Worm (Caenorhabditis elegans) whole organism, early embryonic: ENCODE measurements around the gene nhr-149.

Experiments used
- B0310.2 ChIP-seq: sonication (generic microtip); optimal IDR thresholded peaks from 2 replicates; lab custom pipeline; 2016; ENCODE audit warnings: mild to moderate bottlenecking, missing genetic modification characterization, missing compliant biosample characterization
- F13C5.2 ChIP-seq: sonication (generic microtip); optimal IDR thresholded peaks from 2 replicates; lab custom pipeline; 2017; ENCODE audit warnings: mild to moderate bottlenecking, missing genetic modification characterization, inconsistent platforms, missing compliant biosample characterization
- aly-1 ChIP-seq: sonication (generic microtip); optimal IDR thresholded peaks from 2 replicates; lab custom pipeline; 2016; ENCODE audit warnings: missing genetic modification characterization, missing compliant biosample characterization
- ama-1 ChIP-seq: fragments of 150-350 bp; optimal IDR thresholded peaks from 2 replicates; lab custom pipeline; 2014
- ceh-13 ChIP-seq: fragments of 200-800 bp; sonication (Bioruptor generic); optimal IDR thresholded peaks from 2 replicates; lab custom pipeline; 2018; ENCODE audit warnings: mild to moderate bottlenecking, missing genetic modification characterization, missing compliant biosample characterization
- ceh-36 ChIP-seq: sonication (generic microtip); optimal IDR thresholded peaks from 2 replicates; lab custom pipeline; 2016; ENCODE audit warnings: missing genetic modification characterization, inconsistent platforms, missing compliant biosample characterization
- ets-7 ChIP-seq: sonication (generic microtip); optimal IDR thresholded peaks from 2 replicates; lab custom pipeline; 2016; ENCODE audit warnings: missing genotype, missing genetic modification characterization, missing compliant biosample characterization
- flt-1 ChIP-seq: fragments of 200-800 bp; sonication (Bioruptor generic); IDR thresholded peaks from 2 replicates; pipeline ENCODE4 v1.3.6; 2022; ENCODE audit warnings: missing genetic modification characterization, missing compliant biosample characterization
- hmbx-1 ChIP-seq: sonication (generic microtip); optimal IDR thresholded peaks from 2 replicates; lab custom pipeline; 2016; ENCODE audit warnings: mild to moderate bottlenecking, missing genetic modification characterization, missing compliant biosample characterization
- hmg-4 ChIP-seq: fragments of 200-800 bp; sonication (Bioruptor generic); optimal IDR thresholded peaks from 2 replicates; lab custom pipeline; 2018; ENCODE audit warnings: mild to moderate bottlenecking, missing genetic modification characterization, missing compliant biosample characterization
- hnd-1 ChIP-seq: sonication (generic microtip); optimal IDR thresholded peaks from 2 replicates; lab custom pipeline; 2016; ENCODE audit warnings: missing genetic modification characterization, missing compliant biosample characterization
- pes-1 ChIP-seq: fragments of 200-800 bp; sonication (Bioruptor generic); IDR thresholded peaks from 2 replicates; pipeline ENCODE4 v1.3.6; 2022; ENCODE audit warnings: missing genetic modification reagents, missing genetic modification characterization, missing compliant biosample characterization
- scrt-1 ChIP-seq: fragments of 200-800 bp; sonication (Bioruptor generic); IDR thresholded peaks from 2 replicates; pipeline ENCODE4 v1.3.6; 2022; ENCODE audit warnings: missing genetic modification characterization, missing compliant biosample characterization
- sea-1 ChIP-seq: fragments of 200-800 bp; sonication (Bioruptor generic); conservative IDR thresholded peaks from 2 replicates; pipeline ENCODE4 v1.3.6; 2022; ENCODE audit warnings: missing genetic modification characterization, missing compliant biosample characterization
- tbx-11 ChIP-seq: fragments of 200-800 bp; sonication (Bioruptor generic); IDR thresholded peaks from 2 replicates; pipeline ENCODE4 v1.3.6; 2022; ENCODE audit warnings: missing genetic modification characterization, missing compliant biosample characterization
- tbx-37 ChIP-seq: fragments of 200-800 bp; sonication (Bioruptor generic); conservative IDR thresholded peaks from 2 replicates; pipeline ENCODE4 v1.3.6; 2022; ENCODE audit warnings: missing genetic modification reagents, missing genetic modification characterization, missing compliant biosample characterization
- tra-4 ChIP-seq: sonication (generic microtip); optimal IDR thresholded peaks from 2 replicates; lab custom pipeline; 2017; ENCODE audit warnings: missing genetic modification characterization, missing compliant biosample characterization

nhr-149 gene

DNA sequence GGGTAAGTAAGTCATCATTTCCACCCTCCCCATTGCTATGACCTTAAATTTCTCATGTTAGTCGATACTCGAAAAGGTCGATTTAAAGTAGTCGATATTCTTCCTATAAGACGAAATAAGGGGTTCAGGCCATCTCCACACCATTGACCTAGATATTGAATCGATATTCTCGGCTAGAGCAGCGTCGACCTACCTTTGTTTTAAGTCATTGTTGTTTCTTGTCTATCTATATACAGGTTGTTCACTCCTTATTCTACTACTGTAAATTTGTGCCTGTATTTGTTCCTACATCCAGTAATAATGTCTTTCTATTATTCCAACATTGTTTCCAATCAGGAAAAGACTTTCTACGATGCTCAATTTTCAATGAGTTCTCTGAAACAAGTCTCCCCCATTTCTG, 22.5 kb downstream of the nhr-149 start, which contains the start of gene F10G2.4:
Gene F10G2.4, plus strand, starts transcription at position 301 of the 400 bp plus-strand sequence.
- TF ChIP-seq ets-7 (tag; lab: Kevin White, UChicago) (no peak), aly-1 (tag; lab: Kevin White, UChicago) (no peak), ceh-36 (tag; lab: Kevin White, UChicago) (no peak), hnd-1 (tag; lab: Kevin White, UChicago) (no peak), B0310.2 (tag; lab: Kevin White, UChicago) (no peak), ceh-13 (GFP tag; lab: Kevin White, UChicago) (no peak), flt-1 (GFP tag; lab: Robert Waterston, UW) (no peak), scrt-1 (GFP tag; lab: Robert Waterston, UW) (no peak), ama-1 (lab: Kevin White, UChicago) (no peak), pes-1 (GFP tag; lab: Robert Waterston, UW) (no peak)

DNA sequence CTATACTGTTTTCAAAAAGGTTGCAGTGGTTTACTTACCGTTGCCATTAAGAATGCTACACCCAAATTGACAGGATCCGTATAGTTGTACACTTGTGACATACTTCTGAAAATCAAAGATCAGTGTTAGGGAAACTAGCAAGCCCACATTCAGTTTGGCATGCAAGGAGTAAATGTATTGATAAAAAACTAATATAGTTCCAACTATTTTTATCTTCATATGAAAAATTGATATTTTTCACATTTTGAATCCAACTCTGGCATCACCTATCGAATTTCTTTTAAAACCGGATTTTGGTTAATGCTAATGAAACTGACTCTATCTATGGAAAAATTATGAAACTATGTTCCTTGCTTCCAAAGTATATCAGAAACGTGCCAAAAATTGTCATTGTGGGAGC, 24.2 kb downstream of the nhr-149 start, which contains the start of gene srx-92:
Gene srx-92, minus strand, starts transcription at position 101 of the 400 bp plus-strand sequence.
- TF ChIP-seq flt-1 (GFP tag; lab: Robert Waterston, UW) (no peak), pes-1 (GFP tag; lab: Robert Waterston, UW) (no peak), ceh-36 (tag; lab: Kevin White, UChicago) (no peak), ceh-13 (GFP tag; lab: Kevin White, UChicago) (no peak), hmbx-1 (tag; lab: Kevin White, UChicago) (no peak), scrt-1 (GFP tag; lab: Robert Waterston, UW) (no peak), hmg-4 (GFP tag; lab: Kevin White, UChicago) (no peak), ets-7 (tag; lab: Kevin White, UChicago) (no peak), tbx-37 (GFP tag; lab: Robert Waterston, UW) (no peak), tbx-11 (GFP tag; lab: Robert Waterston, UW) (no peak), F13C5.2 (no peak), tra-4 (no peak), B0310.2 (tag; lab: Kevin White, UChicago) (no peak), ama-1 (lab: Kevin White, UChicago) (no peak)

DNA sequence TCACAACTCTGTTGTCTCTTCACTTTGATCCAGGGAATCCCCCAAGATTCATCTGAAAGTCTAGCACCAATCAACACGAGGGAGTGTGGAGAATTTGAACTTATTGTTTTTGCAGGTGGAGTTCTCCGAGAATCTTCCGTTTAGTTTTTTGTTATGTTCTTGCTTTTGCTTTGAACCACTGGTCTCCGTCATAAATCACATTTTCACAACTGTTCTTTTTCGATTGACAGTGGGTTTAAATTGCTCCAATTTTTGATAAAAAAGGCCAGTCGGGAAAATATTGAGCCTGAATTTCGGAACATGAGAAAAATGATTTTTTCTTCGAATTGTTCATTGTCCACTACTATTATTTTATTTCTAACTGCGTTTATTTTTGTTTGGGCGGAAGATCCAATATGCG, 27.5 kb downstream of the nhr-149 start, which contains the start of gene F10G2.10:
Gene F10G2.10, plus strand, starts transcription at position 301 of the 400 bp plus-strand sequence.
- no peak for TF ChIP-seq tbx-37 (GFP tag; lab: Robert Waterston, UW)
- TF ChIP-seq hmbx-1 (tag; lab: Kevin White, UChicago) = no peak
- no peak for TF ChIP-seq tra-4
- no peak for TF ChIP-seq sea-1 (GFP tag; lab: Robert Waterston, UW)
- TF ChIP-seq tbx-11 (GFP tag; lab: Robert Waterston, UW) = no peak
- TF ChIP-seq scrt-1 (GFP tag; lab: Robert Waterston, UW) = no peak
- no peak for TF ChIP-seq hmg-4 (GFP tag; lab: Kevin White, UChicago)
- TF ChIP-seq B0310.2 (tag; lab: Kevin White, UChicago) = no peak
- no peak for TF ChIP-seq pes-1 (GFP tag; lab: Robert Waterston, UW)
- TF ChIP-seq F13C5.2 = no peak
- no peak for TF ChIP-seq ama-1 (lab: Kevin White, UChicago)
- TF ChIP-seq flt-1 (GFP tag; lab: Robert Waterston, UW) = no peak
- no peak for TF ChIP-seq ceh-13 (GFP tag; lab: Kevin White, UChicago)
- TF ChIP-seq ceh-36 (tag; lab: Kevin White, UChicago) = no peak

DNA sequence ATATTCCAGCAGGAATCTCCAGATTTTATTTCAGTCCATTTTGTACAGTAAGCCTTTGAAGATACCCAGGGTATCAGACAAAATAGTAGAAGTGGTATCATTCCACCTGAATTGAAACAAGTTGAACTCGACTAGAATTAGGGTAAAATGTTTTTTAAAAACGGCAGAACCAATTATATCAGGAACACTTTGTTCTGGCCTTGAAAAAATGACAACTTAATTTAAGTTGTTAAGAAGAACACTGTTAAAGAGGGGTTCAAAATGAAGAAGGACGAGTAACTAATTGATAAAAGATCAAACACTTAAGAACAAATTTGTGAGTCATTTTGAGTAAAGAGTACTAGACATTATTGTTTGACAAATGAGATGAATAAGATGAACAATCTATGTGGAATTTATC, 28.5 kb downstream of the nhr-149 start, which contains the start of gene lmd-4:
Gene lmd-4, minus strand, starts transcription at position 101 of the 400 bp plus-strand sequence.
- TF ChIP-seq ceh-13 (GFP tag; lab: Kevin White, UChicago) = no peak
- TF ChIP-seq F13C5.2 = no peak
- TF ChIP-seq hmg-4 (GFP tag; lab: Kevin White, UChicago) = no peak
- TF ChIP-seq tbx-37 (GFP tag; lab: Robert Waterston, UW) = no peak
- no peak for TF ChIP-seq B0310.2 (tag; lab: Kevin White, UChicago)
- TF ChIP-seq scrt-1 (GFP tag; lab: Robert Waterston, UW) = no peak
- TF ChIP-seq aly-1 (tag; lab: Kevin White, UChicago) = no peak
- no peak for TF ChIP-seq ama-1 (lab: Kevin White, UChicago)
- no peak for TF ChIP-seq tra-4
- no peak for TF ChIP-seq hmbx-1 (tag; lab: Kevin White, UChicago)
- no peak for TF ChIP-seq sea-1 (GFP tag; lab: Robert Waterston, UW)
- no peak for TF ChIP-seq ets-7 (tag; lab: Kevin White, UChicago)
- no peak for TF ChIP-seq pes-1 (GFP tag; lab: Robert Waterston, UW)
- no peak for TF ChIP-seq ceh-36 (tag; lab: Kevin White, UChicago)
- no peak for TF ChIP-seq tbx-11 (GFP tag; lab: Robert Waterston, UW)
- TF ChIP-seq hnd-1 (tag; lab: Kevin White, UChicago) = no peak
- TF ChIP-seq flt-1 (GFP tag; lab: Robert Waterston, UW) = no peak

- TF ChIP-seq scrt-1 (GFP tag; lab: Robert Waterston, UW) = no peak
- no peak for TF ChIP-seq tbx-11 (GFP tag; lab: Robert Waterston, UW)
- TF ChIP-seq flt-1 (GFP tag; lab: Robert Waterston, UW) = no peak
- TF ChIP-seq aly-1 (tag; lab: Kevin White, UChicago) = no peak
- TF ChIP-seq tbx-37 (GFP tag; lab: Robert Waterston, UW) = no peak
- TF ChIP-seq ets-7 (tag; lab: Kevin White, UChicago) = no peak
- TF ChIP-seq F13C5.2 = no peak
- TF ChIP-seq tra-4 = no peak
- no peak for TF ChIP-seq B0310.2 (tag; lab: Kevin White, UChicago)
- no peak for TF ChIP-seq ama-1 (lab: Kevin White, UChicago)
- TF ChIP-seq pes-1 (GFP tag; lab: Robert Waterston, UW) = no peak
- no peak for TF ChIP-seq ceh-13 (GFP tag; lab: Kevin White, UChicago)
- no peak for TF ChIP-seq hmbx-1 (tag; lab: Kevin White, UChicago)
- no peak for TF ChIP-seq ceh-36 (tag; lab: Kevin White, UChicago)
- no peak for TF ChIP-seq hmg-4 (GFP tag; lab: Kevin White, UChicago)
- TF ChIP-seq sea-1 (GFP tag; lab: Robert Waterston, UW) = no peak
- no peak for TF ChIP-seq hnd-1 (tag; lab: Kevin White, UChicago)
Observed at ce11 chrV:7313233-7313632, 36.2 kb downstream of the nhr-149 start, which contains the start of gene srx-6. Gene srx-6 (minus strand): TSS chrV:7313333.

DNA sequence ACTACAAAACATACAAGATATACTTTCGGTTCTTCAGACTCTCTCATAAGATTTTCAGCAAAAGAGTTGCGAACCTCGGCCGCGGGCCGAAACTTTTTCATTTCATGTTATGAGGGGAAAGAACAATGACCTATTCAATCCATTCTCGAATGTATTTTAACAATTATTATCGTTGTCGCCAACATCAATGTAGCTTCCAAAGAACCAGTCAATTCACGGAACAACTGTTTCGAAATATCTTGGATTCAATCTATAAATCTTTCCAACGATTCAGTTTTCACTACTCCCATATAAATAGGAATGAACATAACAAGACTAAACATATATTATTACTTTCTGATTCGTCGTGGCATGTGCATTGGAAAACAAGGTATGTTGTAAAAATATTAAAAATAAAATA, 42.4 kb downstream of the nhr-149 start, which contains the start of gene F07G11.1:
Gene F07G11.1, plus strand, starts transcription at position 301 of the 400 bp plus-strand sequence.
- TF ChIP-seq scrt-1 (GFP tag; lab: Robert Waterston, UW) (no peak), B0310.2 (tag; lab: Kevin White, UChicago) (no peak), ets-7 (tag; lab: Kevin White, UChicago) (no peak), sea-1 (GFP tag; lab: Robert Waterston, UW) (no peak), pes-1 (GFP tag; lab: Robert Waterston, UW) (no peak), tra-4 (no peak), hnd-1 (tag; lab: Kevin White, UChicago) (no peak), ceh-36 (tag; lab: Kevin White, UChicago) (no peak), F13C5.2 (no peak), hmbx-1 (tag; lab: Kevin White, UChicago) (no peak), hmg-4 (GFP tag; lab: Kevin White, UChicago) (no peak), tbx-11 (GFP tag; lab: Robert Waterston, UW) (no peak), tbx-37 (GFP tag; lab: Robert Waterston, UW) (no peak), aly-1 (tag; lab: Kevin White, UChicago) (no peak), flt-1 (GFP tag; lab: Robert Waterston, UW) (no peak), ama-1 (lab: Kevin White, UChicago) (no peak), ceh-13 (GFP tag; lab: Kevin White, UChicago) (no peak)
